Worm (Caenorhabditis elegans): ENCODE data around the gene pmp-3.

The pmp-3 gene

DNA sequence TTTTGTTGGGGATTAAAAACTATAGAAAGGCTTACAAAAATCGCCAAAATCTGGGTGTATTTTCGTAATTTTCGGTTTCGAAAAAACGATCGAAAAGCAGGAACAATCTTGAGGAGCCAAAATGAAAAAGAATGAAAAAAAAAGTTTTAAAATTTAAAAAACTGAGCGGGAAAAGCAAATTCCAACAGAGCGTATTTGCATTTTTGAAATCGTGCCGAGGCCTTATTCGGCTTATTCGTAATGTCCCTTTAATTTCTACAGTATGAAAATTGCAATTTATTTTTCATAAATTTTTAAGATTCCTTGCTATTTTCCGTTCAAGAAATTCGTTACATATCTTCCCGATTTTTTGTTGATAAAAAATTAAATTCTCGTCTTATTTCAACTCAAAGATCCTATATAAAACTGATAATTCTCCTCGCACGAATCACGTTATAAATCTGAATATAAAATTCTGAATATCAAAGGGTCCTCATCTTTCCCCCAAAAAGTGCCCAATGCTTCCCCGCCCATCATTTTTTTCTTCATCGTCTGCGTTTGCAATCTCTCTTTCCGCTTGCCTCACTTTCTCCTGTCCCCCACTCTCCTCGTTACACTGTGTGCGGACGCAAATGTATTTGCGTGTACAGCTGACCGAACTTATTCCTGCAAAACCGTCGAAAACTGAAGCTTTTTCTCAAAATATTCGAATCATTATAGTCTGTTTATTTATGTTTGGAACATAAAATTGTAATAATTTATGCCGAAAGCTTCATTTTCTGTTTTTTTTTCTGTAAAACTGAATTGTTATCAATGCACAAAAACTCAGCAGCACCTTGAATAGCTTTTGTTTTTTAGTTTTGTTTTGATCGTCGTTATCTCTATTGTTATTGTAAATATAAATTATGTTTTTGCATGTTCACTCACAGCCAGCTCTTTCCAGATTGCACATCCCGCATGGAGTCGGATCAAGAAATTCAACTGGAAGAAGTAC is at the start of gene pmp-3, which contains the start of gene rfc-1:
pmp-3 (plus strand) TSS at position 923 of the 973 bp plus-strand sequence.
rfc-1 (minus strand) TSS at position 163 of the 973 bp plus-strand sequence.
- 0 out of 2 replicates have a peak, but pooled peaks have one; percentile 25 for TF ChIP-seq flt-1 (GFP tag; IDR thresholded peaks at IDR 0.05)
- peak; percentile 36 for TF ChIP-seq hmg-4 (GFP tag; optimal IDR thresholded peaks at IDR 0.05)
- no peak for TF ChIP-seq hmbx-1 (tag; optimal IDR thresholded peaks at IDR 0.05)
- no peak for TF ChIP-seq ets-7 (tag; optimal IDR thresholded peaks at IDR 0.05)
- no peak for TF ChIP-seq tbx-37 (GFP tag; conservative IDR thresholded peaks at IDR 0.05)
- no peak for TF ChIP-seq pes-1 (GFP tag; IDR thresholded peaks at IDR 0.05)
- TF ChIP-seq ceh-13 (GFP tag; optimal IDR thresholded peaks at IDR 0.05): no peak
- no peak for TF ChIP-seq aly-1 (tag; optimal IDR thresholded peaks at IDR 0.05)

DNA sequence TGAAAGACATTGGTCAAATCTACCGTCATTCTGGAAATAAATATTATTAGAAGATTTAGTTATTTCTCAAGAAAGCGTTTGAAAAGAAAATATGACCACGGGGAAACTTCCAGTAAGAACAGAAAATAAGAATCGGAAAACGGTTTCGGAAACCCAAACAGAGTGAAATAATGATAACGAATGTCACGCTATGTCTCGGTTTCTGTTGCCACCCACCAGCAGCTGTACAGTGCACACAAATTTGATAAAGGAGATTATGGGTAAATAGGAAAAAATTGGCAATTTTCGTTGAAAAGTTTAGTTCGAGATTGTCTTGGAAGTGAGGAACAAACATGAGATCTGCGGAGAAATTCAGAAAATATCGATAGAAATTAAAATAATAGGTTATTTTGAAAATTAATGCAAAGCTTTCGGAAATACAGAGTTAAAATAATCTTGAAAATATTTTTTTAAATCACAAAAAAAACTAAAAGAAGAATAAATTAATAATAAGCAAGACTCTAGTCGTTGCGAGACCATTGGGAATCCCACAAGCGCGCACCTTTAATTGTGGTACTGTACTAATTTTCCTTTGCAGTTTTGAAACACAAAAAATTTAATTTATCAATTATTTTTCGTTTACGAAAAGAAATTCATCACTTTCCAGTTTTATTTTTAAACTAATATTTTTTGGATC is 49.4 kb upstream of the pmp-3 start, which contains the start of gene pes-9:
pes-9 (minus strand) TSS at position 30 of the 676 bp plus-strand sequence.
- TF ChIP-seq ceh-36 (tag; optimal IDR thresholded peaks at IDR 0.05) (no peak), hnd-1 (tag; optimal IDR thresholded peaks at IDR 0.05) (no peak), tbx-37 (GFP tag; conservative IDR thresholded peaks at IDR 0.05) (no peak), ama-1 (optimal IDR thresholded peaks at IDR 0.05) (no peak), tbx-11 (GFP tag; IDR thresholded peaks at IDR 0.05) (no peak), sea-1 (GFP tag; conservative IDR thresholded peaks at IDR 0.05) (no peak), hmg-4 (GFP tag; optimal IDR thresholded peaks at IDR 0.05) (no peak), hmbx-1 (tag; optimal IDR thresholded peaks at IDR 0.05) (no peak), B0310.2 (tag; optimal IDR thresholded peaks at IDR 0.05) (no peak), scrt-1 (GFP tag; IDR thresholded peaks at IDR 0.05) (no peak), aly-1 (tag; optimal IDR thresholded peaks at IDR 0.05) (no peak), pes-1 (GFP tag; IDR thresholded peaks at IDR 0.05) (no peak), ceh-13 (GFP tag; optimal IDR thresholded peaks at IDR 0.05) (no peak), F13C5.2 (tag; optimal IDR thresholded peaks at IDR 0.05) (no peak), flt-1 (GFP tag; IDR thresholded peaks at IDR 0.05) (no peak), tra-4 (tag; optimal IDR thresholded peaks at IDR 0.05) (no peak), ets-7 (tag; optimal IDR thresholded peaks at IDR 0.05) (no peak)

DNA sequence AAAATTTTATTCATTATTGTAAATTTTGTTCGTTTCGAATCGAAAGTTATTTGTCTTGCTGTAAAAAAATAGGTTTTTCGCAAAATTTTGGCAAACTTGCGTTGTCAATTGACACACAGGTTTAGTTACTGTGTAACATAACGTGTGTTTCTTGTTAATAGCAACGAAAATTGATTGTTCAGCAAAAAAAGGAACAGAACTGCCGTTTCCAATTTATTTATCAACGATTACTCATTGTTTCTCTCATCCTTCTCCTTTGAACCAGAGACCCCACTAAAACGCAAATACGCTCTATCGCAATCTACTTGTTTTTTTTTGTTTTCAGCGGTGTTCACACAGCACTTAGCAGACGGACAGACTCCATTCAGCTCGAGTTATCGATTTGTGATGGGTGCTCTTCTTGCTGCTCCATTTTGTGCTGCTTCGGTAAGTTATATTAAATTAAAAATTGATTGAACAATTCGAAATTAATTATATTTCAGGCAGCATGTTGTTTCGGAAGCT is 48.8 kb upstream of the pmp-3 start, which contains the start of gene R11H6.2:
R11H6.2 (plus strand) TSS at position 326 of the 504 bp plus-strand sequence.
- no peak for TF ChIP-seq F13C5.2 (tag; optimal IDR thresholded peaks at IDR 0.05)
- no peak for TF ChIP-seq ceh-13 (GFP tag; optimal IDR thresholded peaks at IDR 0.05)
- TF ChIP-seq hmbx-1 (tag; optimal IDR thresholded peaks at IDR 0.05): no peak

DNA sequence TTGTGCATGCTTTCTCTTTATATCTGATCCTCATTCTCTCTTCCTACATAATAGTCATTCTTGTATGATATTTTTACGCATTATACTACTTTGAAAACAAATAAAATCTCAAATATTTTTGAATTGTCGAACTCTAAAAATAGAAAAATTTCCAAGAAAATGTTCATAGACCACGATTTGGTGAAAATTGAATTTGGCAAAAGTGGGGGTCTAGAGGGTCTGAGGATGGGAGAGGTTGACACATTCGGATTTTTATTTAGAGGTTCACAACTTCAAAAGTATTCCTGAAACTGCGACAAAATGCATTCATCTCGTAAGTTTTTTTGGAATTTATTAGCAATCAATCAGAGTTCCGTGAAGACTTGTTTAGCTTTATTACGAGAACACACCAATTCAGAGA is 46.6 kb upstream of the pmp-3 start, which contains the start of gene glb-22:
glb-22 (plus strand) TSS at position 301 of the 400 bp plus-strand sequence.
- no peak for TF ChIP-seq ceh-36 (tag; optimal IDR thresholded peaks at IDR 0.05)

DNA sequence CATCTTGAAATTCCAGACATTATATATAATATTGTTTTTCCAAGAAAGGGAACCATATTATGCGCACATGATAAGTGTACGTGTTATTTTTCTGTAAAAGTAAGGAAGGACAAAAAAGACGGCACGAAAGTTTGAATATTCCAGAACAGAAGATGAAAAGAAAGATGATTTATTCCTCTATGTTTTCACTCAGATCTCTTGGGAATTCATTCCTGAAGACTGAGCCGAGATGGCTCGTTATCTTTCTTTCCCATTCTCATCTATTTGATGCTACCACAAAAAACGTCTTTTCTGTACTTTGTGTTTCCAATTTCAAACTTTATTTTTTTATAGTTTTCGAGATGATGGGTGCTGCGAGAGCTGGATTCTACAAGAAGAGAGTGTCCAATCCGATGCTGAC is 42.8 kb upstream of the pmp-3 start:
- no peak for TF ChIP-seq hnd-1 (tag; optimal IDR thresholded peaks at IDR 0.05)
- TF ChIP-seq tra-4 (tag; optimal IDR thresholded peaks at IDR 0.05): no peak
- TF ChIP-seq F13C5.2 (tag; optimal IDR thresholded peaks at IDR 0.05): no peak
- TF ChIP-seq sea-1 (GFP tag; conservative IDR thresholded peaks at IDR 0.05): no peak
- TF ChIP-seq ets-7 (tag; optimal IDR thresholded peaks at IDR 0.05): no peak
- no peak for TF ChIP-seq hmbx-1 (tag; optimal IDR thresholded peaks at IDR 0.05)
- TF ChIP-seq scrt-1 (GFP tag; IDR thresholded peaks at IDR 0.05): no peak
- TF ChIP-seq tbx-11 (GFP tag; IDR thresholded peaks at IDR 0.05): no peak
- TF ChIP-seq ama-1 (optimal IDR thresholded peaks at IDR 0.05): no peak
- no peak for TF ChIP-seq ceh-13 (GFP tag; optimal IDR thresholded peaks at IDR 0.05)
- no peak for TF ChIP-seq aly-1 (tag; optimal IDR thresholded peaks at IDR 0.05)
- no peak for TF ChIP-seq flt-1 (GFP tag; IDR thresholded peaks at IDR 0.05)
- TF ChIP-seq B0310.2 (tag; optimal IDR thresholded peaks at IDR 0.05): no peak
- no peak for TF ChIP-seq hmg-4 (GFP tag; optimal IDR thresholded peaks at IDR 0.05)
- no peak for TF ChIP-seq ceh-36 (tag; optimal IDR thresholded peaks at IDR 0.05)
- no peak for TF ChIP-seq pes-1 (GFP tag; IDR thresholded peaks at IDR 0.05)
- no peak for TF ChIP-seq tbx-37 (GFP tag; conservative IDR thresholded peaks at IDR 0.05)

DNA sequence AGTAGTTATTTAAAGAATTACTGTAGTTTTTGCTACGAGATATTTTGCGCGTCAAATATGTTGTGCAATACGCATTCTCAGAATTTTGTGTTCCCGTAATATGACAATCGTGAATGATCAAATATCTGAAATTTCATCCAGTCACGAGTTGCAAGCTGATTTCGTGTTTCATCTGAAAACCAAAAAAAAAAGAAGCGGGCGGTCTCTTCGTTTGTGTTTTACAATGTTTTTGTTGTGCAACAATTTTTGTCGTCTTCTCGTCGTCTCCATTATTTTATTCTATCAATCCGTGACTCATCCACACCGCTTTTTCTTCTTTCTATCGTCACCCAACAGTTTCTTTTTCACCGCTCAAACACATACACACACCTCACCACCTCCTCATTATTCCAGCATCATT is 36.9 kb upstream of the pmp-3 start, which contains the start of gene R11H6.4:
R11H6.4 (plus strand) TSS at position 301 of the 400 bp plus-strand sequence.
- TF ChIP-seq scrt-1 (GFP tag; IDR thresholded peaks at IDR 0.05) (no peak), hmbx-1 (tag; optimal IDR thresholded peaks at IDR 0.05) (no peak), hnd-1 (tag; optimal IDR thresholded peaks at IDR 0.05) (no peak), sea-1 (GFP tag; conservative IDR thresholded peaks at IDR 0.05) (no peak), ceh-36 (tag; optimal IDR thresholded peaks at IDR 0.05) (no peak), aly-1 (tag; optimal IDR thresholded peaks at IDR 0.05) (no peak), pes-1 (GFP tag; IDR thresholded peaks at IDR 0.05) (no peak), tbx-11 (GFP tag; IDR thresholded peaks at IDR 0.05) (no peak), ceh-13 (GFP tag; optimal IDR thresholded peaks at IDR 0.05) (no peak), B0310.2 (tag; optimal IDR thresholded peaks at IDR 0.05) (no peak), flt-1 (GFP tag; IDR thresholded peaks at IDR 0.05) (no peak), ets-7 (tag; optimal IDR thresholded peaks at IDR 0.05) (no peak), hmg-4 (GFP tag; optimal IDR thresholded peaks at IDR 0.05) (no peak), ama-1 (optimal IDR thresholded peaks at IDR 0.05) (no peak), tra-4 (tag; optimal IDR thresholded peaks at IDR 0.05) (no peak), F13C5.2 (tag; optimal IDR thresholded peaks at IDR 0.05) (no peak), tbx-37 (GFP tag; conservative IDR thresholded peaks at IDR 0.05) (no peak)
